Worm (Caenorhabditis elegans): Measurements from ENCODE around the gene herd-1.
A peak's percentile ranks its signal among the peaks of the same experiment; 100 is the strongest.

Gene herd-1

ce11 chrIII:12537239-12537845, 41.0 kb downstream of the herd-1 start (continued):
- no peak for TF ChIP-seq nhr-28 (tag; optimal IDR thresholded peaks at IDR 0.05)

ce11 chrIII:12540411-12540810, 44.1 kb downstream of the herd-1 start:
- TF ChIP-seq zfp-3 (GFP tag; conservative IDR thresholded peaks at IDR 0.05) (no peak), dpl-1 (GFP tag; optimal IDR thresholded peaks at IDR 0.05) (no peak), lir-3 (tag; optimal IDR thresholded peaks at IDR 0.05) (no peak), F10B5.3 (tag; optimal IDR thresholded peaks at IDR 0.05) (no peak), attf-4 (tag; optimal IDR thresholded peaks at IDR 0.05) (no peak), arid-1 (GFP tag; conservative IDR thresholded peaks at IDR 0.05) (no peak), pha-4 (GFP tag; IDR thresholded peaks at IDR 0.05) (no peak), pha-4 (tag; optimal IDR thresholded peaks at IDR 0.05) (no peak)

- TF ChIP-seq Y48G9A.11 (GFP tag; IDR thresholded peaks at IDR 0.05) (peak; percentile 58; the same call in 1 of the 2 replicates), madf-5 (GFP tag; IDR thresholded peaks at IDR 0.05) (peak in 1 of 2 experiments; percentile 80; a peak in 1 of 4 replicates), snpc-1.2 (GFP tag; IDR thresholded peaks at IDR 0.05) (peak; percentile 51; the same call in 1 of the 2 replicates), tra-1 (GFP tag; IDR thresholded peaks at IDR 0.05) (0 out of 2 replicates have a peak, but pooled peaks have one; percentile 12), saeg-2 (GFP tag; IDR thresholded peaks at IDR 0.05) (0 out of 2 replicates have a peak, but pooled peaks have one; percentile 45)
These were observed 45.2 kb downstream of the herd-1 start for ce11 chrIII:12541519-12541918.

ce11 chrIII:12542656-12543055, 46.3 kb downstream of the herd-1 start:
- TF ChIP-seq aha-1 (tag) (peak; percentile 95), unc-62 (GFP tag; optimal IDR thresholded peaks at IDR 0.05 in 1 of 2) (peak in 1 of 2 experiments; percentile 1), unc-62 (tag; optimal IDR thresholded peaks at IDR 0.05) (no peak), lin-13 (GFP tag; optimal IDR thresholded peaks at IDR 0.05) (no peak), mxl-3 (GFP tag; optimal IDR thresholded peaks at IDR 0.05) (no peak)

- TF ChIP-seq T26A8.4 (GFP tag; IDR thresholded peaks at IDR 0.05) (no peak), unc-62 (GFP tag; optimal IDR thresholded peaks at IDR 0.05 in 1 of 2) (no peak), unc-62 (tag; optimal IDR thresholded peaks at IDR 0.05) (no peak), lin-13 (GFP tag; optimal IDR thresholded peaks at IDR 0.05) (no peak), mdl-1 (tag; optimal IDR thresholded peaks at IDR 0.05) (no peak), mep-1 (tag; optimal IDR thresholded peaks at IDR 0.05) (no peak), gei-8 (GFP tag; optimal IDR thresholded peaks at IDR 0.05) (no peak), dmd-6 (GFP tag; IDR thresholded peaks at IDR 0.05) (peak; percentile 53), ztf-7 (tag; optimal IDR thresholded peaks at IDR 0.05) (no peak), mxl-3 (GFP tag; optimal IDR thresholded peaks at IDR 0.05) (peak; percentile 43), Y75B8A.6 (GFP tag; IDR thresholded peaks at IDR 0.05) (no peak), daf-19 (GFP tag; conservative IDR thresholded peaks at IDR 0.05) (no peak), tag-97 (GFP tag; IDR thresholded peaks at IDR 0.05) (no peak), F49E8.2 (tag; optimal IDR thresholded peaks at IDR 0.05; ENCODE audit: borderline replicate concordance) (no peak), daf-16 (GFP tag; optimal IDR thresholded peaks at IDR 0.05) (no peak), daf-16 (tag; optimal IDR thresholded peaks at IDR 0.05) (peak; percentile 94), pqm-1 (tag; optimal IDR thresholded peaks at IDR 0.05) (peak; percentile 76), ZK337.2 (GFP tag; IDR thresholded peaks at IDR 0.05) (no peak), hlh-11 (tag; optimal IDR thresholded peaks at IDR 0.05) (peak; percentile 60), nhr-28 (tag; optimal IDR thresholded peaks at IDR 0.05) (peak; percentile 79), nhr-76 (tag; optimal IDR thresholded peaks at IDR 0.05) (no peak), lir-3 (tag; optimal IDR thresholded peaks at IDR 0.05) (no peak), dve-1 (tag; optimal IDR thresholded peaks at IDR 0.05; ENCODE audit: insufficient read depth) (peak; percentile 51), set-16 (GFP tag; IDR thresholded peaks at IDR 0.05) (no peak), lsy-2 (tag; optimal IDR thresholded peaks at IDR 0.05) (no peak)
These were observed 52.1 kb downstream of the herd-1 start for ce11 chrIII:12548441-12548840.

Data from whole organism, L4 larva.